Fruit fly (Drosophila melanogaster): ENCODE measurements around the gene spen.

The spen gene

DNA sequence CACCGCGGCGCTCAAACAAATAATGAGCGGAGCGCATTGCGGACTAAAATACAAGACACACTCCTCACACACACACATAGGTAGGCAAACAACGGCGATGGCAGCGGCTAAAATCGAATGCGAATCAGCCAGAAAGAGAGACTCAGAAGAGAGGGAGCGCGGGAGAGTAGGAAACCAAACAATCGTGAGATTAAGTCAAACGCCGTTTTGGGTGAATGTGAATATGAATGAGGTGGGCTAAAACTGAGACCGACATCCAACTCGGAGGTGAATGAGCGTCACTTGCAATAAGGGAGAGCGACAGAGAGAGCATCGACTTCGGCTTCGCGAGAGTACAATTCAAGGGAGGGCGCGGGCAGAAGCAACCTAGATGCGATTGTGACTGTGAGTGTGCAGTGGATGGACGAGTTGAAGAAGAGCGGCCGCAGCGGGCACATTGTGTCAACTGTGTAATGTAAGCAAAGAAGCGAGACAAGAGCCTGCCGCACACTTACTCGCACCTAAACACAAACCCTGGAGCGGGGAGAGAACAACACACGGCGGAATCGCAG is 63.2 kb downstream of the spen start:
- TF ChIP-seq Kr (GFP tag; optimal IDR thresholded peaks at IDR 0.05) (peak; percentile 75), Jarid2 (GFP tag; optimal IDR thresholded peaks at IDR 0.05) (peak; percentile 43), B-H2 (GFP tag; optimal IDR thresholded peaks at IDR 0.05) (no peak), CG18262 (tag; optimal IDR thresholded peaks at IDR 0.05) (peak; percentile 11), CG17612 (GFP tag; IDR thresholded peaks at IDR 0.05) (no peak), org-1 (GFP tag; optimal IDR thresholded peaks at IDR 0.05) (peak; percentile 47), CG34422 (GFP tag; IDR thresholded peaks at IDR 0.05) (no peak), CG42726 (GFP tag; IDR thresholded peaks at IDR 0.05; ENCODE audit: partially characterized antibody) (no peak), tgo (GFP tag; IDR thresholded peaks at IDR 0.05) (no peak), Camta (GFP tag; optimal IDR thresholded peaks at IDR 0.05) (peak; percentile 0), ab (GFP tag; optimal IDR thresholded peaks at IDR 0.05) (no peak), CG12236 (GFP tag; optimal IDR thresholded peaks at IDR 0.05) (no peak), D (optimal IDR thresholded peaks at IDR 0.05) (peak; percentile 34), D (GFP tag; optimal IDR thresholded peaks at IDR 0.05) (no peak), Pdp1 (GFP tag; optimal IDR thresholded peaks at IDR 0.05) (peak in 1 of 2 experiments; percentile 9), CG1233 (GFP tag; optimal IDR thresholded peaks at IDR 0.05) (no peak), CG14050 (GFP tag; IDR thresholded peaks at IDR 0.05) (no peak), mam (GFP tag; optimal IDR thresholded peaks at IDR 0.05) (no peak), Hr78 (GFP tag; optimal IDR thresholded peaks at IDR 0.05) (no peak), Xbp1 (GFP tag; optimal IDR thresholded peaks at IDR 0.05) (no peak), unc-4 (GFP tag; IDR thresholded peaks at IDR 0.05; ENCODE audit: partially characterized antibody) (0 out of 2 replicates have a peak, but pooled peaks have one; percentile 46), pnt (GFP tag; optimal IDR thresholded peaks at IDR 0.05) (peak; percentile 31), crol (GFP tag; IDR thresholded peaks at IDR 0.05) (peak; percentile 92), psq (GFP tag; optimal IDR thresholded peaks at IDR 0.05) (peak; percentile 43), CG5953 (GFP tag; IDR thresholded peaks at IDR 0.05) (no peak), CG9932 (GFP tag; IDR thresholded peaks at IDR 0.05) (no peak), gro (GFP tag; optimal IDR thresholded peaks at IDR 0.05) (peak; percentile 67), repo (GFP tag; optimal IDR thresholded peaks at IDR 0.05) (peak; percentile 43), CG12299 (tag; optimal IDR thresholded peaks at IDR 0.05) (no peak), CG18011 (GFP tag; optimal IDR thresholded peaks at IDR 0.05) (no peak), sd (tag; optimal IDR thresholded peaks at IDR 0.05) (peak; percentile 27), CG4282 (GFP tag; optimal IDR thresholded peaks at IDR 0.05) (no peak), CG9876 (GFP tag; optimal IDR thresholded peaks at IDR 0.05) (peak; percentile 10), ken (GFP tag; IDR thresholded peaks at IDR 0.05) (peak; percentile 55; the same call in 1 of the 3 replicates), ind (GFP tag; optimal IDR thresholded peaks at IDR 0.05) (no peak), Side (GFP tag; optimal IDR thresholded peaks at IDR 0.05) (peak; percentile 20), CG17385 (GFP tag; optimal IDR thresholded peaks at IDR 0.05) (peak; percentile 18), CG2199 (GFP tag; IDR thresholded peaks at IDR 0.05) (peak; percentile 73; the same call in 2 of the 3 replicates), Deaf1 (tag; optimal IDR thresholded peaks at IDR 0.05) (peak; percentile 82), CG1647 (GFP tag; optimal IDR thresholded peaks at IDR 0.05) (no peak), chm (GFP tag; IDR thresholded peaks at IDR 0.05) (peak; percentile 25), Dbx (GFP tag; IDR thresholded peaks at IDR 0.05) (0 out of 3 replicates have a peak, but pooled peaks have one; percentile 16), Fer1 (GFP tag; optimal IDR thresholded peaks at IDR 0.05) (peak; percentile 48), CG12155 (GFP tag; optimal IDR thresholded peaks at IDR 0.05) (peak; percentile 80), cad (GFP tag; optimal IDR thresholded peaks at IDR 0.05) (no peak), nau (GFP tag; optimal IDR thresholded peaks at IDR 0.05) (no peak), CG1603 (tag; optimal IDR thresholded peaks at IDR 0.05) (no peak), CG10565 (GFP tag; optimal IDR thresholded peaks at IDR 0.05) (no peak), gsb-n (tag; optimal IDR thresholded peaks at IDR 0.05) (peak; percentile 20), nerfin-1 (tag; optimal IDR thresholded peaks at IDR 0.05) (peak; percentile 11), Xrp1 (GFP tag; IDR thresholded peaks at IDR 0.05) (peak; percentile 59)
